Worm (Caenorhabditis elegans) whole organism, L3 larva: ENCODE results near the gene let-765.

ENCODE experiments used
- R02D3.7 ChIP-seq: fragments of 150-350 bp; optimal IDR thresholded peaks from 2 replicates; lab custom pipeline; 2014; ENCODE audit warnings: missing biosample characterization, missing genetic modification characterization
- ama-1 ChIP-seq: fragments of 150-350 bp; optimal IDR thresholded peaks from 2 replicates; lab custom pipeline; 2018
- ceh-16 ChIP-seq: sonication (generic microtip); optimal IDR thresholded peaks from 2 replicates; lab custom pipeline; 2017; ENCODE audit warnings: missing biosample characterization, missing genetic modification characterization
- ceh-28 ChIP-seq: fragments of 150-350 bp; optimal IDR thresholded peaks from 2 replicates; lab custom pipeline; 2014; ENCODE audit warnings: missing biosample characterization, missing genetic modification reagents, missing genetic modification characterization
- ceh-82 ChIP-seq: fragments of 150-350 bp; optimal IDR thresholded peaks from 2 replicates; lab custom pipeline; 2014; ENCODE audit warnings: missing biosample characterization, missing genetic modification characterization
- ceh-9 ChIP-seq: sonication (generic microtip); optimal IDR thresholded peaks from 2 replicates; lab custom pipeline; 2018; ENCODE audit warnings: missing biosample characterization, missing genetic modification characterization
- egl-27 ChIP-seq: sonication (generic microtip); optimal IDR thresholded peaks from 4 replicates; lab custom pipeline; 2017; ENCODE audit warnings: missing biosample characterization, missing genetic modification reagents, missing genetic modification characterization
- egl-5 ChIP-seq: fragments of 150-350 bp; optimal IDR thresholded peaks from 2 replicates; lab custom pipeline; 2017; ENCODE audit warnings: missing biosample characterization, missing genetic modification reagents, missing genetic modification characterization, inconsistent platforms
- elt-1 ChIP-seq: fragments of 150-350 bp; optimal IDR thresholded peaks from 2 replicates; lab custom pipeline; 2014; ENCODE audit warnings: missing biosample characterization, missing genetic modification characterization
- elt-2 ChIP-seq: sonication (generic microtip); optimal IDR thresholded peaks from 2 replicates; lab custom pipeline; 2016; ENCODE audit warnings: missing genetic modification reagents, mild to moderate bottlenecking, missing genetic modification characterization, missing compliant biosample characterization
- elt-3 ChIP-seq, 3 experiments: fragments of 150-350 bp in 1 of 3; sonication (generic microtip) in 2 of 3; optimal IDR thresholded peaks; 2 replicates in 2 of 3; 4 replicates in 1 of 3; lab custom pipeline; 2014 to 2017; ENCODE audit warnings: missing biosample characterization in 3 of 3, missing genetic modification characterization in 3 of 3
- fos-1 ChIP-seq: fragments of 150-350 bp; optimal IDR thresholded peaks from 2 replicates; lab custom pipeline; 2014; ENCODE audit warnings: missing biosample characterization, missing genetic modification characterization
- hmg-11 ChIP-seq: sonication (generic microtip); optimal IDR thresholded peaks from 2 replicates; lab custom pipeline; 2016; ENCODE audit warnings: missing genetic modification characterization, missing compliant biosample characterization
- jun-1 ChIP-seq: fragments of 150-350 bp; optimal IDR thresholded peaks from 2 replicates; lab custom pipeline; 2014; ENCODE audit warnings: missing biosample characterization, missing genetic modification reagents, missing genetic modification characterization
- lin-15B ChIP-seq: fragments of 150-350 bp; optimal IDR thresholded peaks from 2 replicates; lab custom pipeline; 2014; ENCODE audit warnings: missing biosample characterization, missing genetic modification characterization
- lin-39 ChIP-seq: fragments of 150-350 bp; optimal IDR thresholded peaks from 2 replicates; lab custom pipeline; 2018; ENCODE audit warnings: missing biosample characterization, missing genetic modification reagents, missing genetic modification characterization
- lsy-12 ChIP-seq: sonication (generic microtip); optimal IDR thresholded peaks from 2 replicates; lab custom pipeline; 2016; ENCODE audit warnings: mild to moderate bottlenecking, missing genetic modification characterization, missing compliant biosample characterization
- mdl-1 ChIP-seq: fragments of 150-350 bp; optimal IDR thresholded peaks from 2 replicates; lab custom pipeline; 2014; ENCODE audit warnings: missing biosample characterization, missing genetic modification characterization
- mml-1 ChIP-seq: fragments of 150-350 bp; sonication (generic microtip); optimal IDR thresholded peaks from 3 replicates; lab custom pipeline; 2014; ENCODE audit warnings: missing biosample characterization, missing genetic modification characterization
- nfya-1 ChIP-seq: sonication (generic microtip); optimal IDR thresholded peaks from 2 replicates; lab custom pipeline; 2017; ENCODE audit warnings: missing genetic modification characterization, mild to moderate bottlenecking, missing compliant biosample characterization, antibody characterized with exemption, moderate library complexity; ENCODE audit not compliant: insufficient read depth
- nhr-23 ChIP-seq: fragments of 150-350 bp; optimal IDR thresholded peaks from 2 replicates; lab custom pipeline; 2014; ENCODE audit warnings: missing biosample characterization, missing genetic modification reagents, missing genetic modification characterization
- nhr-237 ChIP-seq: fragments of 150-350 bp; optimal IDR thresholded peaks from 2 replicates; lab custom pipeline; 2014; ENCODE audit warnings: missing biosample characterization, missing genetic modification characterization
- nhr-25 ChIP-seq: sonication (generic microtip); optimal IDR thresholded peaks from 2 replicates; lab custom pipeline; 2017; ENCODE audit warnings: missing biosample characterization, missing genetic modification characterization
- nhr-28 ChIP-seq: fragments of 150-350 bp; optimal IDR thresholded peaks from 2 replicates; lab custom pipeline; 2014; ENCODE audit warnings: missing biosample characterization, missing genetic modification characterization
- nhr-43 ChIP-seq: sonication (generic microtip); optimal IDR thresholded peaks from 2 replicates; lab custom pipeline; 2016; ENCODE audit warnings: mild to moderate bottlenecking, missing genetic modification characterization, missing compliant biosample characterization; ENCODE audit not compliant: poor library complexity, severe bottlenecking
- nhr-67 ChIP-seq: fragments of 150-350 bp; optimal IDR thresholded peaks from 2 replicates; lab custom pipeline; 2014; ENCODE audit warnings: missing biosample characterization, missing genetic modification characterization
- nhr-77 ChIP-seq: fragments of 150-350 bp; optimal IDR thresholded peaks from 2 replicates; lab custom pipeline; 2014; ENCODE audit warnings: missing biosample characterization, missing genetic modification characterization
- pha-4 ChIP-seq: fragments of 150-350 bp; optimal IDR thresholded peaks from 2 replicates; lab custom pipeline; 2014; ENCODE audit warnings: missing biosample characterization, missing genetic modification reagents, missing genetic modification characterization
- pqm-1 ChIP-seq: fragments of 150-350 bp; optimal IDR thresholded peaks from 2 replicates; lab custom pipeline; 2017; ENCODE audit warnings: missing biosample characterization, missing genetic modification characterization, inconsistent platforms
- sea-2 ChIP-seq: fragments of 150-350 bp; sonication (generic microtip); optimal IDR thresholded peaks from 4 replicates; lab custom pipeline; 2014; ENCODE audit warnings: missing biosample characterization, missing genetic modification reagents, missing genetic modification characterization
- skn-1 ChIP-seq: fragments of 150-350 bp; optimal IDR thresholded peaks from 2 replicates; lab custom pipeline; 2014; ENCODE audit warnings: missing biosample characterization, missing genetic modification characterization
- snpc-4 ChIP-seq: fragments of 150-350 bp; optimal IDR thresholded peaks from 2 replicates; lab custom pipeline; 2014; ENCODE audit warnings: missing biosample characterization, missing genetic modification characterization
- tbx-2 ChIP-seq: sonication (generic microtip); optimal IDR thresholded peaks from 2 replicates; lab custom pipeline; 2016; ENCODE audit warnings: mild to moderate bottlenecking, missing genetic modification characterization, missing compliant biosample characterization
- zag-1 ChIP-seq: fragments of 150-350 bp; optimal IDR thresholded peaks from 2 replicates; lab custom pipeline; 2014; ENCODE audit warnings: missing biosample characterization, missing genetic modification characterization
- ztf-4 ChIP-seq: fragments of 150-350 bp; optimal IDR thresholded peaks from 2 replicates; lab custom pipeline; 2014; ENCODE audit warnings: missing biosample characterization, missing genetic modification characterization

let-765 gene

DNA sequence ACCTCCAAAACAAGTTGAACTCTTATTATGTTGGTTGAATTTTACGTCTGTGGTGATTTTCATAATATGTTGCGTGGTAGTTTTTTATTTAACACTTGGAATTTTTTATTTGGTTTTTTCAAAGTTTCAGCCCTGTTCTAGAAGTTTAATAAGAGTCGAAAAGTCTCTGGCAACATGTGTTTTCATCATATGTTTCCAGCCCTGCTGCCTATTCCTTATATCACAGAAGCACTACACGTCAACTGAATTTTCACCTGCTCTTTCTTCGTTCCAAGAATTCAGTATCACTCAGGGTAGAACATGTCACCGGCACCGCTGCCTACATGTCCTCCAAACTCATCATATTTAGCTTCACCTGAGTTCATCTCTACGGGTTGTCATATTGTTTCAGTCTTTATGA, 9.5 kb upstream of the let-765 start, which contains the start of gene srh-40:
srh-40 (plus strand) TSS at position 301 of the 400 bp plus-strand sequence.
- no peak for TF ChIP-seq elt-3 (tag; optimal IDR thresholded peaks at IDR 0.05; lab: Kevin White, UChicago)
- TF ChIP-seq egl-27, result no peak
- no peak for TF ChIP-seq nhr-67 (tag; lab: Kevin White, UChicago)
- TF ChIP-seq nhr-77 (tag; lab: Kevin White, UChicago), result no peak
- TF ChIP-seq lsy-12 (tag; lab: Kevin White, UChicago), result no peak
- TF ChIP-seq nhr-28, result no peak
- no peak for TF ChIP-seq elt-1 (tag; lab: Kevin White, UChicago)
- TF ChIP-seq mml-1, result no peak
- TF ChIP-seq ceh-28 (tag; lab: Kevin White, UChicago), result no peak
- TF ChIP-seq hmg-11 (tag; lab: Kevin White, UChicago), result no peak
- TF ChIP-seq fos-1, result no peak
- no peak for TF ChIP-seq sea-2 (GFP tag; lab: Kevin White, UChicago)
- no peak for TF ChIP-seq nfya-1 (tag; lab: Kevin White, UChicago)
- no peak for TF ChIP-seq zag-1 (tag; lab: Kevin White, UChicago)
- TF ChIP-seq snpc-4 (tag; lab: Kevin White, UChicago), result no peak

- TF ChIP-seq nhr-25 (tag; lab: Kevin White, UChicago) (peak; percentile 87), R02D3.7 (tag; lab: Kevin White, UChicago) (peak; percentile 52), lin-39 (peak; percentile 77), nhr-43 (tag; lab: Kevin White, UChicago) (peak; percentile 49), lsy-12 (tag; lab: Kevin White, UChicago) (peak; percentile 16), nfya-1 (tag; lab: Kevin White, UChicago) (peak; percentile 87), jun-1 (tag; lab: Kevin White, UChicago) (peak; percentile 27), tbx-2 (tag; lab: Kevin White, UChicago) (no peak), nhr-77 (tag; lab: Kevin White, UChicago) (no peak), pha-4 (tag; lab: Kevin White, UChicago) (peak; percentile 95), ceh-28 (tag; lab: Kevin White, UChicago) (peak; percentile 14), lin-15B (tag; lab: Kevin White, UChicago) (peak; percentile 86), ceh-9 (tag; lab: Kevin White, UChicago) (no peak), skn-1 (tag; lab: Kevin White, UChicago) (peak; percentile 66), ceh-82 (tag; lab: Kevin White, UChicago) (no peak), ceh-16 (tag; lab: Kevin White, UChicago) (no peak), pqm-1 (peak; percentile 34), zag-1 (tag; lab: Kevin White, UChicago) (no peak), hmg-11 (tag; lab: Kevin White, UChicago) (peak; percentile 73), ztf-4 (tag; lab: Kevin White, UChicago) (no peak), egl-5 (peak; percentile 43), snpc-4 (tag; lab: Kevin White, UChicago) (peak; percentile 62), elt-2 (tag; lab: Kevin White, UChicago) (peak; percentile 54), nhr-23 (peak; percentile 70)
Measured at ce11 chrIII:6608101-6608672, 7.2 kb upstream of the let-765 start, which contains the start of the genes mdh-2 and F20H11.4. Gene mdh-2 (minus strand): TSS chrIII:6608106. Gene F20H11.4 (plus strand): TSS chrIII:6608622.

ce11 chrIII:6607646-6608045, 6.7 kb upstream of the let-765 start:
- TF ChIP-seq fos-1 (no peak), mml-1 (no peak), mdl-1 (no peak), nhr-237 (tag; lab: Kevin White, UChicago) (no peak), zag-1 (tag; lab: Kevin White, UChicago) (no peak), ceh-28 (tag; lab: Kevin White, UChicago) (no peak), egl-5 (no peak), hmg-11 (tag; lab: Kevin White, UChicago) (no peak), ceh-9 (tag; lab: Kevin White, UChicago) (no peak)

DNA sequence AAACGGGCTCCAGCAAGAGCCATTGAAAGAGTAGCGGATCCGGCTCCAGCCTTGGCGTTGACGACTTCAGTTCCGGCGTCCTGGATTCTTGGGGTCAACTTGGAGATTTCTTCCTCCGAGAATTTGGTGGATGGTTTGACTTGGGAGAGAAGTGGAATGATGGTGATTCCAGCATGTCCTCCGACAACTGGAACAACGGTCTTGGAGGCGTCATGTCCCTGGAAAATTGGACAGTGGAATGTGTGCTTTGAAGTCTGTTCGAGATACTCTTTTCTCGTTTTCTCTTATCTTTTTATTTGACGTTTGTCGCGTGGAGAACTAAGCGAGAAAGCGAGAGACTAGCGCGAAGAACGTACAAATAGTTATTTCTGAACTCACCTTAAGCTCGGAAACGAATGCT, 6.1 kb upstream of the let-765 start:
- TF ChIP-seq ama-1, result peak; percentile 45
- no peak for TF ChIP-seq elt-1 (tag; lab: Kevin White, UChicago)
- TF ChIP-seq elt-2 (tag; lab: Kevin White, UChicago), result peak; percentile 28
